Worm (Caenorhabditis elegans) whole organism, early embryonic: ENCODE data around the gene W06F12.3.

Experiments used
- B0310.2 ChIP-seq: sonication (generic microtip); optimal IDR thresholded peaks from 2 replicates; lab custom pipeline; 2016; ENCODE audit warnings: mild to moderate bottlenecking, missing genetic modification characterization, missing compliant biosample characterization
- F13C5.2 ChIP-seq: sonication (generic microtip); optimal IDR thresholded peaks from 2 replicates; lab custom pipeline; 2017; ENCODE audit warnings: mild to moderate bottlenecking, missing genetic modification characterization, inconsistent platforms, missing compliant biosample characterization
- aly-1 ChIP-seq: sonication (generic microtip); optimal IDR thresholded peaks from 2 replicates; lab custom pipeline; 2016; ENCODE audit warnings: missing genetic modification characterization, missing compliant biosample characterization
- ama-1 ChIP-seq: fragments of 150-350 bp; optimal IDR thresholded peaks from 2 replicates; lab custom pipeline; 2014
- ceh-13 ChIP-seq: fragments of 200-800 bp; sonication (Bioruptor generic); optimal IDR thresholded peaks from 2 replicates; lab custom pipeline; 2018; ENCODE audit warnings: mild to moderate bottlenecking, missing genetic modification characterization, missing compliant biosample characterization
- ceh-36 ChIP-seq: sonication (generic microtip); optimal IDR thresholded peaks from 2 replicates; lab custom pipeline; 2016; ENCODE audit warnings: missing genetic modification characterization, inconsistent platforms, missing compliant biosample characterization
- ets-7 ChIP-seq: sonication (generic microtip); optimal IDR thresholded peaks from 2 replicates; lab custom pipeline; 2016; ENCODE audit warnings: missing genotype, missing genetic modification characterization, missing compliant biosample characterization
- flt-1 ChIP-seq: fragments of 200-800 bp; sonication (Bioruptor generic); IDR thresholded peaks from 2 replicates; pipeline ENCODE4 v1.3.6; 2022; ENCODE audit warnings: missing genetic modification characterization, missing compliant biosample characterization
- hmbx-1 ChIP-seq: sonication (generic microtip); optimal IDR thresholded peaks from 2 replicates; lab custom pipeline; 2016; ENCODE audit warnings: mild to moderate bottlenecking, missing genetic modification characterization, missing compliant biosample characterization
- hmg-4 ChIP-seq: fragments of 200-800 bp; sonication (Bioruptor generic); optimal IDR thresholded peaks from 2 replicates; lab custom pipeline; 2018; ENCODE audit warnings: mild to moderate bottlenecking, missing genetic modification characterization, missing compliant biosample characterization
- hnd-1 ChIP-seq: sonication (generic microtip); optimal IDR thresholded peaks from 2 replicates; lab custom pipeline; 2016; ENCODE audit warnings: missing genetic modification characterization, missing compliant biosample characterization
- pes-1 ChIP-seq: fragments of 200-800 bp; sonication (Bioruptor generic); IDR thresholded peaks from 2 replicates; pipeline ENCODE4 v1.3.6; 2022; ENCODE audit warnings: missing genetic modification reagents, missing genetic modification characterization, missing compliant biosample characterization
- scrt-1 ChIP-seq: fragments of 200-800 bp; sonication (Bioruptor generic); IDR thresholded peaks from 2 replicates; pipeline ENCODE4 v1.3.6; 2022; ENCODE audit warnings: missing genetic modification characterization, missing compliant biosample characterization
- sea-1 ChIP-seq: fragments of 200-800 bp; sonication (Bioruptor generic); conservative IDR thresholded peaks from 2 replicates; pipeline ENCODE4 v1.3.6; 2022; ENCODE audit warnings: missing genetic modification characterization, missing compliant biosample characterization
- tbx-11 ChIP-seq: fragments of 200-800 bp; sonication (Bioruptor generic); IDR thresholded peaks from 2 replicates; pipeline ENCODE4 v1.3.6; 2022; ENCODE audit warnings: missing genetic modification characterization, missing compliant biosample characterization
- tbx-37 ChIP-seq: fragments of 200-800 bp; sonication (Bioruptor generic); conservative IDR thresholded peaks from 2 replicates; pipeline ENCODE4 v1.3.6; 2022; ENCODE audit warnings: missing genetic modification reagents, missing genetic modification characterization, missing compliant biosample characterization
- tra-4 ChIP-seq: sonication (generic microtip); optimal IDR thresholded peaks from 2 replicates; lab custom pipeline; 2017; ENCODE audit warnings: missing genetic modification characterization, missing compliant biosample characterization

The W06F12.3 gene

ce11 chrIII:13714950-13715349 is 19.9 kb upstream of the W06F12.3 start:
- TF ChIP-seq sea-1 (GFP tag; lab: Robert Waterston, UW) (no peak), flt-1 (GFP tag; lab: Robert Waterston, UW) (no peak), tbx-11 (no peak), aly-1 (no peak), ceh-36 (tag; lab: Kevin White, UChicago) (no peak), tra-4 (tag; lab: Kevin White, UChicago) (no peak), pes-1 (GFP tag; lab: Robert Waterston, UW) (no peak), hnd-1 (tag; lab: Kevin White, UChicago) (no peak), hmg-4 (GFP tag; lab: Kevin White, UChicago) (no peak)

DNA sequence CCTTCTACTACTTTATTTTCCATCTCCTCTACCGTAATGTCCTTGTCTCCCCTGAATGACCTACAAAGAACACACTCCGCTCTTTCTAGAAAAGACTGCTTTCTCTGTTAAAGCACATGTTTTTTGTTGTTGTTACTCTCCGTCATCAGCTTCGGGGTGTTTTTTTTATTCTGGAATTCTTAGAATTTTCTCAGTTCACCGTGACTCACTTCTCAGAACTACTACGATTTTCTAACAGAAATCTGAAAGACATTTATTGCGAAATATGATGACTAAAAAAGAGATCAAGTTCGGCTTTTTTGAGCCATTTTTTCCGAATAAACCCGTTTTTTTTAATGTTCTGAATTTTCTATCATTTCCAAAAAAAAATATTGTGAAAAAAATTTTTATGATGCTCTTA is 18.6 kb upstream of the W06F12.3 start:
- TF ChIP-seq tbx-37 (GFP tag; lab: Robert Waterston, UW) (no peak), flt-1 (GFP tag; lab: Robert Waterston, UW) (no peak), B0310.2 (tag; lab: Kevin White, UChicago) (no peak), hnd-1 (tag; lab: Kevin White, UChicago) (no peak), ceh-36 (tag; lab: Kevin White, UChicago) (no peak), tra-4 (tag; lab: Kevin White, UChicago) (no peak), tbx-11 (no peak)

DNA sequence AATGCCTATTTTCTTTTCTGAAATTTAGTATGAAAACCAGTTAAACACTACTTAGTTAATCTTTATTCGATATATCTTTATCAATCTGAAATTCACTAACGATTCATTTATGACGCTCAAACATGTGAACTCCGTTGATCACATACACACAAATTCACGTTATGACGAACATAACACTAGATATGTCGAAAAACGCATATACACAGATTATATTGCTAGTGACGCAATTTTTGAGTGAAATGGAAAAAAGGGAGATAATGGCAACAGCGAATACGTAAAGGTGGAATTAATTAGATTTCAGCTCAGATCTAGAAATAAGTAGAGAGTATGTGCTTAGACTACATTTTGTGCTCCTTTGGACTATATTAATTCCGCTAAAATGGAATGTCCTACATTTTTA is 18.0 kb upstream of the W06F12.3 start:
- TF ChIP-seq ceh-36 (tag; lab: Kevin White, UChicago) (no peak), F13C5.2 (tag; lab: Kevin White, UChicago) (no peak), tra-4 (tag; lab: Kevin White, UChicago) (no peak), hmg-4 (GFP tag; lab: Kevin White, UChicago) (no peak), scrt-1 (GFP tag; lab: Robert Waterston, UW) (no peak), hmbx-1 (tag; lab: Kevin White, UChicago) (no peak), pes-1 (GFP tag; lab: Robert Waterston, UW) (no peak), ceh-13 (GFP tag; lab: Kevin White, UChicago) (no peak), B0310.2 (tag; lab: Kevin White, UChicago) (no peak), flt-1 (GFP tag; lab: Robert Waterston, UW) (no peak), ama-1 (lab: Kevin White, UChicago) (no peak), sea-1 (GFP tag; lab: Robert Waterston, UW) (no peak), tbx-37 (GFP tag; lab: Robert Waterston, UW) (no peak), aly-1 (no peak), ets-7 (tag; lab: Kevin White, UChicago) (no peak), tbx-11 (no peak), hnd-1 (tag; lab: Kevin White, UChicago) (no peak)

DNA sequence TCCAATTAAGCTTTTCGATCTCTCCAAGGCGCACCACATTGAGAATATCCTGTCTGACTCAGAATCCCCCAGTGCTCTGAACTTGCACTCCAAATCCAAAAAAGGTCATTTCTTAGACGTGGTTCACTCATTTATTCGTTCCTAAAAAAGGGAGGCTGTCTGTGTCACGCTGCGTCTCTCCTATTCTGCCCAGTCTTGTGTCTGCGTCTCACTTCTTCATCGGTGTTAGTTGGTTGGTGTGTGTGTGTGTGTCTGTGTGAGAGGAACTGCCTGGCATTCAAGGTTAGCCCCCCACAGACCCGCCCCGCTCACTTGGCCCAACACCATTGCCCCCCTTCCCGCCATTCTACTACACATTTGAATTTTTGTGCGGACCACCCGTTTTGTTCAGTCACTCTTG is 17.3 kb upstream of the W06F12.3 start:
- TF ChIP-seq ceh-13 (GFP tag; lab: Kevin White, UChicago) (no peak), tra-4 (tag; lab: Kevin White, UChicago) (no peak), hmg-4 (GFP tag; lab: Kevin White, UChicago) (peak; percentile 92), hnd-1 (tag; lab: Kevin White, UChicago) (no peak), aly-1 (no peak), sea-1 (GFP tag; lab: Robert Waterston, UW) (no peak), tbx-11 (0 out of 2 replicates have a peak, but pooled peaks have one; percentile 36)

- TF ChIP-seq sea-1 (GFP tag; lab: Robert Waterston, UW) (no peak), ets-7 (tag; lab: Kevin White, UChicago) (no peak), tbx-37 (GFP tag; lab: Robert Waterston, UW) (no peak), tra-4 (tag; lab: Kevin White, UChicago) (no peak), hnd-1 (tag; lab: Kevin White, UChicago) (no peak)
Observed at ce11 chrIII:13718403-13718969, 16.3 kb upstream of the W06F12.3 start.

- TF ChIP-seq hnd-1 (tag; lab: Kevin White, UChicago) (no peak), B0310.2 (tag; lab: Kevin White, UChicago) (no peak), ceh-13 (GFP tag; lab: Kevin White, UChicago) (no peak), hmg-4 (GFP tag; lab: Kevin White, UChicago) (no peak), ama-1 (lab: Kevin White, UChicago) (no peak), F13C5.2 (tag; lab: Kevin White, UChicago) (no peak)
Observed at ce11 chrIII:13719247-13719758, 15.5 kb upstream of the W06F12.3 start.

DNA sequence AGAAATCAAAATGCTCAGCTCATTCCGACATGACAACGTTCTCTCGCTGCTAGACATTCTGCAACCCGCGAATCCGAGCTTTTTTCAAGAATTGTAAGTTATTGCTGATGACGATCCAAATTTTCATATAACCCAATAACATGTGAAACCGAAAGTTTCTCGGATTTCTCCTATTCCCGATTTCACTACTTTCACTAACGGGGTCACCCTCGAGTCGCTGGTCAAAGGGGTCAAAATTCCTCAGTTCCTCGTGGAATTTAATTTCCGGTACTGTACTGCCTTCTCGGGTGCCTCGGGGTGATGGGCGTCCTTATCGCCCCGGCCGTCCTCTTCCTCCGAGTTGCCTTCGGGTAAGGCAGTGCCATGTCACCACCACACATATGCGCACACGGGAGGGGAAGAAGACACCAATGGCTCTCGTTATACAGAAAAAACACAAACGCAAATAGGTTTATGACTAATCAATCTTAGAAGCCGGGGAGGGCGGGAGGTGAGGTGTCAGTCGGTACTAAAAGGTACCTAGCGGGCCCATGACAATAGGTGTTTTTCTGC is 14.6 kb upstream of the W06F12.3 start:
- TF ChIP-seq tra-4 (tag; lab: Kevin White, UChicago) (no peak), hmg-4 (GFP tag; lab: Kevin White, UChicago) (peak; percentile 81), aly-1 (peak; percentile 63), pes-1 (GFP tag; lab: Robert Waterston, UW) (peak; percentile 10; the same call in 1 of the 2 replicates)

- TF ChIP-seq B0310.2 (tag; lab: Kevin White, UChicago): peak; percentile 48
- TF ChIP-seq tbx-37 (GFP tag; lab: Robert Waterston, UW): no peak
- no peak for TF ChIP-seq hmbx-1 (tag; lab: Kevin White, UChicago)
- peak; percentile 46 for TF ChIP-seq aly-1
- TF ChIP-seq ets-7 (tag; lab: Kevin White, UChicago): no peak
- no peak for TF ChIP-seq hnd-1 (tag; lab: Kevin White, UChicago)
- no peak for TF ChIP-seq scrt-1 (GFP tag; lab: Robert Waterston, UW)
- TF ChIP-seq tbx-11: peak; percentile 37; the same call in 1 of the 2 replicates
- peak; percentile 35 for TF ChIP-seq flt-1 (GFP tag; lab: Robert Waterston, UW)
- no peak for TF ChIP-seq ceh-13 (GFP tag; lab: Kevin White, UChicago)
- 0 out of 2 replicates have a peak, but pooled peaks have one; percentile 26 for TF ChIP-seq pes-1 (GFP tag; lab: Robert Waterston, UW)
- peak; percentile 11 for TF ChIP-seq tra-4 (tag; lab: Kevin White, UChicago)
- peak; percentile 66; the same call in 1 of the 2 replicates for TF ChIP-seq sea-1 (GFP tag; lab: Robert Waterston, UW)
- TF ChIP-seq F13C5.2 (tag; lab: Kevin White, UChicago): peak; percentile 25
- TF ChIP-seq ama-1 (lab: Kevin White, UChicago): no peak
- peak; percentile 29 for TF ChIP-seq ceh-36 (tag; lab: Kevin White, UChicago)
- peak; percentile 88 for TF ChIP-seq hmg-4 (GFP tag; lab: Kevin White, UChicago)
Observed at ce11 chrIII:13721066-13721465, 13.8 kb upstream of the W06F12.3 start.
